Fruit fly (Drosophila melanogaster) whole organism, embryonic: ENCODE data around the gene Jhbp12.

Experiments
- Ada2b ChIP-seq: fragments of 200-800 bp; sonication (Bioruptor generic); IDR thresholded peaks from 2 replicates; pipeline ENCODE4 v1.3.6; 2022; ENCODE audit warnings: missing biosample characterization, missing genetic modification characterization
- Antp ChIP-seq: fragments of 200-800 bp; sonication (Bioruptor generic); optimal IDR thresholded peaks from 3 replicates; lab custom pipeline; 2016; ENCODE audit warnings: missing biosample characterization, missing genetic modification characterization
- CG1024 ChIP-seq: fragments of 200-800 bp; sonication (Bioruptor generic); IDR thresholded peaks from 2 replicates; pipeline ENCODE4 v1.3.6; 2022; ENCODE audit warnings: missing biosample characterization, missing genetic modification characterization
- CG10366 ChIP-seq: fragments of 200-800 bp; sonication (Bioruptor generic); IDR thresholded peaks from 2 replicates; pipeline ENCODE4 v1.3.6; 2022; ENCODE audit warnings: missing biosample characterization, missing genetic modification characterization
- CG12391 ChIP-seq: fragments of 200-800 bp; sonication (Bioruptor generic); optimal IDR thresholded peaks from 3 replicates; lab custom pipeline; 2018; ENCODE audit warnings: missing biosample characterization, mild to moderate bottlenecking, missing genetic modification characterization, moderate library complexity
- CG14710 ChIP-seq: fragments of 200-800 bp; sonication (Bioruptor generic); optimal IDR thresholded peaks from 3 replicates; lab custom pipeline; 2019; ENCODE audit warnings: missing biosample characterization, mild to moderate bottlenecking, missing genetic modification characterization, moderate library complexity
- CG15011 ChIP-seq: fragments of 200-800 bp; sonication (Bioruptor generic); optimal IDR thresholded peaks from 3 replicates; lab custom pipeline; 2018; ENCODE audit warnings: missing biosample characterization, mild to moderate bottlenecking, missing genetic modification characterization
- CG15269 ChIP-seq: fragments of 200-800 bp; sonication (Bioruptor generic); optimal IDR thresholded peaks from 2 replicates; lab custom pipeline; 2018; ENCODE audit warnings: missing biosample characterization, mild to moderate bottlenecking, missing genetic modification characterization, moderate library complexity
- CG17612 ChIP-seq: fragments of 200-800 bp; sonication (Bioruptor generic); IDR thresholded peaks from 2 replicates; pipeline ENCODE4 v1.3.6; 2022; ENCODE audit warnings: missing biosample characterization, missing genetic modification characterization
- CG18764 ChIP-seq: fragments of 200-800 bp; sonication (Bioruptor generic); optimal IDR thresholded peaks from 3 replicates; lab custom pipeline; 2016; ENCODE audit warnings: missing biosample characterization, missing genetic modification characterization
- CG4360 ChIP-seq: fragments of 200-800 bp; sonication (Bioruptor generic); IDR thresholded peaks from 2 replicates; pipeline ENCODE4 v1.3.6; 2022; ENCODE audit warnings: missing biosample characterization, missing genetic modification characterization
- CG6689 ChIP-seq: fragments of 200-800 bp; sonication (Bioruptor generic); IDR thresholded peaks from 2 replicates; pipeline ENCODE4 v1.3.6; 2022; ENCODE audit warnings: missing biosample characterization, missing genetic modification characterization
- CG8388 ChIP-seq: fragments of 200-800 bp; sonication (Bioruptor generic); optimal IDR thresholded peaks from 2 replicates; lab custom pipeline; 2019; ENCODE audit warnings: missing biosample characterization, mild to moderate bottlenecking, missing genetic modification characterization, moderate library complexity
- Deaf1 ChIP-seq: fragments of 200-800 bp; optimal IDR thresholded peaks from 3 replicates; lab custom pipeline; 2019; ENCODE audit warnings: missing biosample characterization, mild to moderate bottlenecking, missing genetic modification characterization, moderate library complexity
- Dek ChIP-seq: fragments of 200-800 bp; sonication (Bioruptor generic); optimal IDR thresholded peaks from 3 replicates; lab custom pipeline; 2019; ENCODE audit warnings: missing biosample characterization, mild to moderate bottlenecking, missing genetic modification characterization, moderate library complexity
- Doc2 ChIP-seq: fragments of 200-800 bp; sonication (Bioruptor generic); IDR thresholded peaks from 2 replicates; pipeline ENCODE4 v1.3.6; 2022; ENCODE audit warnings: missing biosample characterization, missing genetic modification characterization
- Gsc ChIP-seq: fragments of 200-800 bp; sonication (Bioruptor generic); IDR thresholded peaks from 2 replicates; pipeline ENCODE4 v1.3.6; 2022; ENCODE audit warnings: missing biosample characterization, missing genetic modification characterization
- H15 ChIP-seq: fragments of 200-800 bp; sonication (Bioruptor generic); IDR thresholded peaks from 3 replicates; pipeline ENCODE4 v1.3.6; 2022; ENCODE audit warnings: missing biosample characterization, missing genetic modification characterization
- Hmr ChIP-seq: fragments of 200-800 bp; sonication (Bioruptor generic); optimal IDR thresholded peaks from 3 replicates; lab custom pipeline; 2017; ENCODE audit warnings: mild to moderate bottlenecking, missing biosample characterization, missing genetic modification reagents, missing genetic modification characterization
- Med ChIP-seq: fragments of 200-800 bp; sonication (Bioruptor generic); peaks from one replicate; lab custom pipeline; 2016; ENCODE audit warnings: missing biosample characterization, missing genetic modification characterization, mild to moderate bottlenecking, inconsistent platforms, moderate library complexity
- Mrtf ChIP-seq: fragments of 200-800 bp; sonication (Bioruptor generic); IDR thresholded peaks from 3 replicates; pipeline ENCODE4 v1.3.6; 2022; ENCODE audit warnings: missing biosample characterization, missing genetic modification characterization
- Optix ChIP-seq: fragments of 200-800 bp; sonication (Bioruptor generic); IDR thresholded peaks from 3 replicates; pipeline ENCODE4 v1.3.6; 2022; ENCODE audit warnings: missing biosample characterization, missing genetic modification characterization
- PHDP ChIP-seq: fragments of 200-800 bp; sonication (Bioruptor generic); optimal IDR thresholded peaks from 3 replicates; lab custom pipeline; 2018; ENCODE audit warnings: missing biosample characterization, mild to moderate bottlenecking, missing genetic modification characterization, moderate library complexity
- Ssrp ChIP-seq: fragments of 200-800 bp; sonication (Bioruptor generic); optimal IDR thresholded peaks from 2 replicates; lab custom pipeline; 2018; ENCODE audit warnings: missing biosample characterization, mild to moderate bottlenecking, missing genetic modification characterization, moderate library complexity
- Xrp1 ChIP-seq: fragments of 200-800 bp; sonication (Bioruptor generic); IDR thresholded peaks from 2 replicates; pipeline ENCODE4 v1.3.6; 2022; ENCODE audit warnings: missing biosample characterization, missing genetic modification characterization
- abd-A ChIP-seq: fragments of 200-800 bp; sonication (Bioruptor generic); optimal IDR thresholded peaks from 3 replicates; lab custom pipeline; 2019; ENCODE audit warnings: missing biosample characterization, mild to moderate bottlenecking, missing genetic modification characterization, moderate library complexity
- az2 ChIP-seq: fragments of 200-800 bp; sonication (Bioruptor generic); optimal IDR thresholded peaks from 3 replicates; lab custom pipeline; 2016; ENCODE audit warnings: missing biosample characterization, missing genetic modification characterization
- cas ChIP-seq: fragments of 200-800 bp; sonication (Bioruptor generic); IDR thresholded peaks from 2 replicates; pipeline ENCODE4 v1.3.6; 2022; ENCODE audit warnings: missing biosample characterization, missing genetic modification characterization
- chinmo ChIP-seq: fragments of 200-800 bp; sonication (Bioruptor generic); IDR thresholded peaks from 4 replicates; pipeline ENCODE4 v1.3.6; 2022; ENCODE audit warnings: missing biosample characterization, missing genetic modification characterization; ENCODE audit not compliant: partially characterized antibody
- ci ChIP-seq: fragments of 200-800 bp; sonication (Bioruptor generic); IDR thresholded peaks from 3 replicates; pipeline ENCODE4 v1.3.6; 2022; ENCODE audit warnings: missing biosample characterization, missing genetic modification characterization
- crol ChIP-seq: fragments of 200-800 bp; sonication (Bioruptor generic); IDR thresholded peaks from 2 replicates; pipeline ENCODE4 v1.3.6; 2022; ENCODE audit warnings: missing biosample characterization, missing genetic modification characterization
- ewg ChIP-seq: fragments of 200-800 bp; sonication (Bioruptor generic); optimal IDR thresholded peaks from 3 replicates; lab custom pipeline; 2017; ENCODE audit warnings: mild to moderate bottlenecking, missing biosample characterization, missing genetic modification reagents, missing genetic modification characterization
- exex ChIP-seq: fragments of 200-800 bp; sonication (Bioruptor generic); optimal IDR thresholded peaks from 4 replicates; lab custom pipeline; 2018; ENCODE audit warnings: missing biosample characterization, mild to moderate bottlenecking, missing genetic modification characterization, moderate library complexity
- insv ChIP-seq, 2 experiments: fragments of 200-800 bp; sonication (Bioruptor generic); optimal IDR thresholded peaks; 3 replicates each; lab custom pipeline; 2016 to 2018; ENCODE audit warnings: missing biosample characterization in 2 of 2, missing genetic modification characterization in 2 of 2
- knrl ChIP-seq: fragments of 200-800 bp; sonication (Bioruptor generic); IDR thresholded peaks from 3 replicates; pipeline ENCODE4 v1.3.6; 2022; ENCODE audit warnings: missing biosample characterization, missing genetic modification characterization; ENCODE audit not compliant: partially characterized antibody
- mld ChIP-seq: fragments of 200-800 bp; sonication (Bioruptor generic); IDR thresholded peaks from 3 replicates; pipeline ENCODE4 v1.3.6; 2022; ENCODE audit warnings: missing biosample characterization, missing genetic modification characterization; ENCODE audit not compliant: partially characterized antibody
- nau ChIP-seq: fragments of 200-800 bp; sonication (Bioruptor generic); optimal IDR thresholded peaks from 3 replicates; lab custom pipeline; 2017; ENCODE audit warnings: missing biosample characterization, mild to moderate bottlenecking, missing genetic modification characterization, missing genetic modification reagents
- nerfin-1 ChIP-seq: fragments of 200-800 bp; sonication (Bioruptor generic); optimal IDR thresholded peaks from 3 replicates; lab custom pipeline; 2019; ENCODE audit warnings: missing biosample characterization, mild to moderate bottlenecking, missing genetic modification characterization, moderate library complexity
- nom ChIP-seq: fragments of 200-800 bp; sonication (Bioruptor generic); optimal IDR thresholded peaks from 2 replicates; lab custom pipeline; 2017; ENCODE audit warnings: missing biosample characterization, missing genetic modification characterization, mild to moderate bottlenecking, moderate library complexity, missing genetic modification reagents
- odd ChIP-seq: fragments of 200-800 bp; sonication (Bioruptor generic); optimal IDR thresholded peaks from 2 replicates; lab custom pipeline; 2017; ENCODE audit warnings: missing biosample characterization, mild to moderate bottlenecking, missing genetic modification characterization
- onecut ChIP-seq: fragments of 200-800 bp; sonication (Bioruptor generic); IDR thresholded peaks from 2 replicates; pipeline ENCODE4 v1.3.6; 2022; ENCODE audit warnings: missing biosample characterization, missing genetic modification characterization
- p53 ChIP-seq: fragments of 200-800 bp; sonication (Bioruptor generic); optimal IDR thresholded peaks from 2 replicates; lab custom pipeline; 2016; ENCODE audit warnings: missing biosample characterization, missing genetic modification characterization
- pita ChIP-seq: fragments of 200-800 bp; sonication (Bioruptor generic); optimal IDR thresholded peaks from 2 replicates; lab custom pipeline; 2017; ENCODE audit warnings: missing biosample characterization, mild to moderate bottlenecking, missing genetic modification characterization
- run ChIP-seq: fragments of 200-800 bp; sonication (Bioruptor generic); optimal IDR thresholded peaks from 3 replicates; lab custom pipeline; 2018; ENCODE audit warnings: missing biosample characterization, mild to moderate bottlenecking, missing genetic modification characterization
- seq ChIP-seq: fragments of 200-800 bp; sonication (Bioruptor generic); IDR thresholded peaks from 2 replicates; pipeline ENCODE4 v1.3.6; 2022; ENCODE audit warnings: missing biosample characterization, missing genetic modification characterization
- slou ChIP-seq: fragments of 200-800 bp; sonication (Bioruptor generic); optimal IDR thresholded peaks from 3 replicates; lab custom pipeline; 2016; ENCODE audit warnings: missing biosample characterization, missing genetic modification characterization
- tap ChIP-seq: fragments of 200-800 bp; optimal IDR thresholded peaks from 3 replicates; lab custom pipeline; 2019; ENCODE audit warnings: missing biosample characterization, mild to moderate bottlenecking, missing genetic modification characterization, moderate library complexity
- z ChIP-seq: fragments of 200-800 bp; sonication (Bioruptor generic); IDR thresholded peaks from 3 replicates; pipeline ENCODE4 v1.3.6; 2022; ENCODE audit warnings: missing biosample characterization, missing genetic modification characterization
- zf30C ChIP-seq: fragments of 200-800 bp; sonication (Bioruptor generic); optimal IDR thresholded peaks from 3 replicates; lab custom pipeline; 2018; ENCODE audit warnings: missing biosample characterization, mild to moderate bottlenecking, missing genetic modification characterization
- zfh1 ChIP-seq: fragments of 200-800 bp; sonication (Bioruptor generic); IDR thresholded peaks from 3 replicates; pipeline ENCODE4 v1.3.6; 2022; ENCODE audit warnings: missing biosample characterization, missing genetic modification characterization

Gene Jhbp12

dm6 chr3R:24574123-24574522, 49.5 kb downstream of the Jhbp12 start (continued):
- TF ChIP-seq tap (tag; lab: Kevin White, UChicago) (peak; percentile 5), Doc2 (GFP tag; lab: Robert Waterston, UW) (no peak), Ssrp (tag; lab: Kevin White, UChicago) (no peak), knrl (GFP tag; lab: Robert Waterston, UW) (no peak), odd (GFP tag; lab: Kevin White, UChicago) (peak; percentile 2), exex (tag; lab: Kevin White, UChicago) (peak; percentile 37), Dek (tag; lab: Kevin White, UChicago) (peak; percentile 68), H15 (GFP tag; lab: Robert Waterston, UW) (no peak), CG18764 (GFP tag; lab: Kevin White, UChicago) (no peak), cas (GFP tag; lab: Robert Waterston, UW) (no peak), CG15269 (tag; lab: Kevin White, UChicago) (peak; percentile 73), CG14710 (tag; lab: Kevin White, UChicago) (peak; percentile 20), zfh1 (GFP tag; lab: Robert Waterston, UW) (no peak), insv (GFP tag; optimal IDR thresholded peaks at IDR 0.05; lab: Kevin White, UChicago) (no peak), slou (GFP tag; lab: Kevin White, UChicago) (peak; percentile 4), CG8388 (peak; percentile 16), CG10366 (GFP tag; lab: Robert Waterston, UW) (no peak), az2 (GFP tag; lab: Kevin White, UChicago) (peak; percentile 20), ci (no peak), Optix (GFP tag; lab: Robert Waterston, UW) (no peak)

dm6 chr3R:24575109-24575508, 50.5 kb downstream of the Jhbp12 start:
- TF ChIP-seq crol: peak; percentile 40; the same call in 1 of the 2 replicates
- peak; percentile 50; the same call in 1 of the 3 replicates for TF ChIP-seq mld (GFP tag; lab: Robert Waterston, UW)
- TF ChIP-seq nau (GFP tag; lab: Kevin White, UChicago): no peak
- no peak for TF ChIP-seq Antp (GFP tag; lab: Kevin White, UChicago)
- 0 out of 2 replicates have a peak, but pooled peaks have one; percentile 29 for TF ChIP-seq CG4360
- TF ChIP-seq chinmo (GFP tag; lab: Robert Waterston, UW): peak; percentile 42; the same call in 1 of the 4 replicates
- TF ChIP-seq zf30C (GFP tag; lab: Kevin White, UChicago): no peak
- TF ChIP-seq ci: no peak
- no peak for TF ChIP-seq Mrtf (GFP tag; lab: Robert Waterston, UW)
- TF ChIP-seq nerfin-1: peak; percentile 66
- peak; percentile 10 for TF ChIP-seq ewg (GFP tag; lab: Kevin White, UChicago)
- TF ChIP-seq CG12391: no peak
- no peak for TF ChIP-seq run (tag; lab: Kevin White, UChicago)
- no peak for TF ChIP-seq Xrp1 (GFP tag; lab: Robert Waterston, UW)
- TF ChIP-seq seq (GFP tag; lab: Robert Waterston, UW): peak; percentile 39; the same call in 1 of the 2 replicates
- peak; percentile 90 for TF ChIP-seq Med (GFP tag; lab: Kevin White, UChicago)
- TF ChIP-seq p53 (GFP tag; lab: Kevin White, UChicago): no peak
- no peak for TF ChIP-seq Ada2b (GFP tag; lab: Robert Waterston, UW)
- TF ChIP-seq Gsc (GFP tag; lab: Robert Waterston, UW): no peak
- no peak for TF ChIP-seq pita (GFP tag; lab: Kevin White, UChicago)
- TF ChIP-seq Hmr (GFP tag; lab: Kevin White, UChicago): no peak
- TF ChIP-seq CG6689 (GFP tag; lab: Robert Waterston, UW): no peak
- peak; percentile 44 for TF ChIP-seq Deaf1
- no peak for TF ChIP-seq nom (GFP tag; lab: Kevin White, UChicago)
- TF ChIP-seq CG1024 (GFP tag; lab: Robert Waterston, UW): no peak
- no peak for TF ChIP-seq PHDP (tag; lab: Kevin White, UChicago)
- peak; percentile 82 for TF ChIP-seq abd-A (tag; lab: Kevin White, UChicago)
- TF ChIP-seq CG15011: no peak
- peak; percentile 92 for TF ChIP-seq onecut (GFP tag; lab: Robert Waterston, UW)
- no peak for TF ChIP-seq CG17612 (GFP tag; lab: Robert Waterston, UW)
- no peak for TF ChIP-seq z
